In genomic region chrX:629239-629821, dm6 we compare ENCODE assay signal across 1 fruit fly cellular context.
TF ChIP-seq lines count a peak whose summit lies in the region.

Gene RpL36 (minus strand): TSS chrX:629483.
Gene Mybbp1A (plus strand): TSS chrX:629773.

TF ChIP-seq in whole organism, embryonic, 481 proteins besides CTCF, POLR2A, EP300 and RAD21 (continued from another document and continues in another):
- TF ChIP-seq CG5245 (GFP tag; optimal IDR thresholded peaks at IDR 0.05; lab: Kevin White, UChicago) (peak; percentile 16), CG1602 (GFP tag; optimal IDR thresholded peaks at IDR 0.05; lab: Kevin White, UChicago) (peak; percentile 31), CG32767 (GFP tag; IDR thresholded peaks at IDR 0.05; lab: Robert Waterston, UW) (0 out of 2 replicates have a peak, but pooled peaks have one; percentile 41), Spps (tag; optimal IDR thresholded peaks at IDR 0.05; lab: Kevin White, UChicago) (no peak), CG9727 (GFP tag; optimal IDR thresholded peaks at IDR 0.05; lab: Kevin White, UChicago) (peak; percentile 88), wdn (GFP tag; IDR thresholded peaks at IDR 0.05; lab: Robert Waterston, UW) (0 out of 2 replicates have a peak, but pooled peaks have one; percentile 43), CG4707 (GFP tag; optimal IDR thresholded peaks at IDR 0.05; lab: Kevin White, UChicago) (peak; percentile 46), Med (GFP tag; lab: Kevin White, UChicago) (peak; percentile 98), CG17612 (GFP tag; IDR thresholded peaks at IDR 0.05; lab: Robert Waterston, UW) (no peak), trem (tag; optimal IDR thresholded peaks at IDR 0.05; lab: Kevin White, UChicago) (peak; percentile 76), Lim3 (GFP tag; IDR thresholded peaks at IDR 0.05; lab: Robert Waterston, UW) (no peak), CG3407 (GFP tag; optimal IDR thresholded peaks at IDR 0.05; lab: Kevin White, UChicago) (peak; percentile 58), CG11093 (GFP tag; IDR thresholded peaks at IDR 0.05; lab: Robert Waterston, UW) (no peak), Neu2 (GFP tag; optimal IDR thresholded peaks at IDR 0.05; lab: Kevin White, UChicago; ENCODE audit: borderline replicate concordance) (peak; percentile 93), br (optimal IDR thresholded peaks at IDR 0.05; lab: Kevin White, UChicago) (no peak), sd (tag; optimal IDR thresholded peaks at IDR 0.05; lab: Kevin White, UChicago) (no peak), Fer3 (tag; optimal IDR thresholded peaks at IDR 0.05; lab: Kevin White, UChicago) (peak; percentile 66), zen2 (GFP tag; IDR thresholded peaks at IDR 0.05; lab: Robert Waterston, UW; ENCODE audit: partially characterized antibody) (peak; percentile 80), Hand (GFP tag; optimal IDR thresholded peaks at IDR 0.05; lab: Kevin White, UChicago) (peak; percentile 66), sens (GFP tag; lab: Kevin White, UChicago) (peak; percentile 93), bowl (GFP tag; IDR thresholded peaks at IDR 0.05; lab: Robert Waterston, UW) (0 out of 2 replicates have a peak, but pooled peaks have one; percentile 30), CG2712 (tag; optimal IDR thresholded peaks at IDR 0.05; lab: Kevin White, UChicago) (peak; percentile 44), CG6765 (GFP tag; optimal IDR thresholded peaks at IDR 0.05; lab: Kevin White, UChicago) (peak; percentile 79), CG4617 (GFP tag; optimal IDR thresholded peaks at IDR 0.05; lab: Kevin White, UChicago; ENCODE audit: borderline replicate concordance) (peak; percentile 69), kni (GFP tag; optimal IDR thresholded peaks at IDR 0.05; lab: Kevin White, UChicago) (peak; percentile 79), CG4282 (GFP tag; optimal IDR thresholded peaks at IDR 0.05; lab: Kevin White, UChicago) (peak; percentile 12), Ets97D (GFP tag; optimal IDR thresholded peaks at IDR 0.05; lab: Kevin White, UChicago) (peak; percentile 99), CG2202 (tag; optimal IDR thresholded peaks at IDR 0.05; lab: Kevin White, UChicago) (peak; percentile 48), phol (tag; optimal IDR thresholded peaks at IDR 0.05; lab: Kevin White, UChicago) (peak; percentile 90), Kr (GFP tag; optimal IDR thresholded peaks at IDR 0.05; lab: Kevin White, UChicago) (no peak), CG8281 (tag; optimal IDR thresholded peaks at IDR 0.05; lab: Kevin White, UChicago) (no peak), sima (GFP tag; optimal IDR thresholded peaks at IDR 0.05; lab: Kevin White, UChicago) (peak; percentile 24), bbx (GFP tag; IDR thresholded peaks at IDR 0.05; lab: Robert Waterston, UW; ENCODE audit: partially characterized antibody) (peak; percentile 80), TFAM (GFP tag; optimal IDR thresholded peaks at IDR 0.05; lab: Kevin White, UChicago) (peak; percentile 43), CG10543 (GFP tag; optimal IDR thresholded peaks at IDR 0.05; lab: Kevin White, UChicago) (peak; percentile 89), CG33213 (GFP tag; optimal IDR thresholded peaks at IDR 0.05; lab: Kevin White, UChicago) (peak; percentile 82), tin (GFP tag; optimal IDR thresholded peaks at IDR 0.05; lab: Kevin White, UChicago) (peak; percentile 65), fd64A (GFP tag; optimal IDR thresholded peaks at IDR 0.05; lab: Kevin White, UChicago) (peak; percentile 68), ttk (GFP tag; IDR thresholded peaks at IDR 0.05; lab: Robert Waterston, UW) (peak; percentile 62), gt (GFP tag; IDR thresholded peaks at IDR 0.05; lab: Robert Waterston, UW) (no peak), Meics (GFP tag; optimal IDR thresholded peaks at IDR 0.05; lab: Kevin White, UChicago) (peak; percentile 87), dm (GFP tag; optimal IDR thresholded peaks at IDR 0.05; lab: Kevin White, UChicago) (peak; percentile 95), az2 (GFP tag; optimal IDR thresholded peaks at IDR 0.05; lab: Kevin White, UChicago) (peak; percentile 58), Deaf1 (tag; optimal IDR thresholded peaks at IDR 0.05; lab: Kevin White, UChicago) (no peak), pita (GFP tag; optimal IDR thresholded peaks at IDR 0.05; lab: Kevin White, UChicago) (no peak), CG3995 (GFP tag; optimal IDR thresholded peaks at IDR 0.05; lab: Kevin White, UChicago) (peak; percentile 85), ems (GFP tag; optimal IDR thresholded peaks at IDR 0.05; lab: Kevin White, UChicago) (peak; percentile 72), dysf (GFP tag; IDR thresholded peaks at IDR 0.05; lab: Robert Waterston, UW) (peak; percentile 55; the same call in 2 of the 3 replicates), nau (GFP tag; optimal IDR thresholded peaks at IDR 0.05; lab: Kevin White, UChicago) (no peak), CG8924 (tag; optimal IDR thresholded peaks at IDR 0.05; lab: Kevin White, UChicago) (peak; percentile 39), BEAF-32 (GFP tag; optimal IDR thresholded peaks at IDR 0.05; lab: Kevin White, UChicago) (peak; percentile 96), Hr78 (GFP tag; optimal IDR thresholded peaks at IDR 0.05; lab: Kevin White, UChicago) (no peak), CG11247 (GFP tag; IDR thresholded peaks at IDR 0.05; lab: Robert Waterston, UW) (peak; percentile 63; the same call in 1 of the 2 replicates), MTF-1 (GFP tag; optimal IDR thresholded peaks at IDR 0.05; lab: Kevin White, UChicago; ENCODE audit: borderline replicate concordance) (peak; percentile 64), chn (GFP tag; optimal IDR thresholded peaks at IDR 0.05; lab: Kevin White, UChicago) (peak; percentile 72), CG7987 (GFP tag; optimal IDR thresholded peaks at IDR 0.05; lab: Kevin White, UChicago) (peak; percentile 87), Hmx (GFP tag; optimal IDR thresholded peaks at IDR 0.05; lab: Kevin White, UChicago) (no peak), gcm2 (GFP tag; optimal IDR thresholded peaks at IDR 0.05; lab: Kevin White, UChicago) (peak; percentile 41), CG1832 (GFP tag; optimal IDR thresholded peaks at IDR 0.05; lab: Kevin White, UChicago) (no peak), CG13287 (GFP tag; IDR thresholded peaks at IDR 0.05; lab: Robert Waterston, UW; ENCODE audit: partially characterized antibody) (peak; percentile 85), bcd (GFP tag; optimal IDR thresholded peaks at IDR 0.05; lab: Kevin White, UChicago) (peak; percentile 84), unc-4 (GFP tag; IDR thresholded peaks at IDR 0.05; lab: Robert Waterston, UW; ENCODE audit: partially characterized antibody) (peak; percentile 85), tap (tag; optimal IDR thresholded peaks at IDR 0.05; lab: Kevin White, UChicago) (no peak), CG9932 (GFP tag; IDR thresholded peaks at IDR 0.05; lab: Robert Waterston, UW) (peak; percentile 68), Nf-YA (GFP tag; IDR thresholded peaks at IDR 0.05; lab: Robert Waterston, UW) (peak; percentile 60; the same call in 1 of the 2 replicates), CG2199 (GFP tag; IDR thresholded peaks at IDR 0.05; lab: Robert Waterston, UW) (0 out of 3 replicates have a peak, but pooled peaks have one; percentile 17), Dip2 (GFP tag; IDR thresholded peaks at IDR 0.05; lab: Robert Waterston, UW) (no peak), sqz (GFP tag; optimal IDR thresholded peaks at IDR 0.05; lab: Kevin White, UChicago) (peak; percentile 71), Lpt (GFP tag; optimal IDR thresholded peaks at IDR 0.05; lab: Kevin White, UChicago) (no peak), CG11696 (GFP tag; IDR thresholded peaks at IDR 0.05; lab: Robert Waterston, UW) (0 out of 2 replicates have a peak, but pooled peaks have one; percentile 6), bab2 (GFP tag; optimal IDR thresholded peaks at IDR 0.05; lab: Kevin White, UChicago) (peak; percentile 62), CG10321 (GFP tag; IDR thresholded peaks at IDR 0.05; lab: Robert Waterston, UW) (no peak; the same call in 1 of the 2 replicates), Atf6 (GFP tag; IDR thresholded peaks at IDR 0.05; lab: Robert Waterston, UW) (peak; percentile 49; the same call in 1 of the 2 replicates), CG6813 (GFP tag; optimal IDR thresholded peaks at IDR 0.05; lab: Kevin White, UChicago) (peak; percentile 63), vvl (GFP tag; IDR thresholded peaks at IDR 0.05; lab: Robert Waterston, UW) (peak; percentile 78), CG17186 (GFP tag; optimal IDR thresholded peaks at IDR 0.05; lab: Kevin White, UChicago) (peak; percentile 95), cato (GFP tag; optimal IDR thresholded peaks at IDR 0.05; lab: Kevin White, UChicago; ENCODE audit: borderline replicate concordance) (peak; percentile 39), CG4424 (GFP tag; optimal IDR thresholded peaks at IDR 0.05; lab: Kevin White, UChicago) (peak; percentile 63), croc (GFP tag; conservative IDR thresholded peaks at IDR 0.05; lab: Robert Waterston, UW) (no peak), GATAe (GFP tag; conservative IDR thresholded peaks at IDR 0.05; lab: Robert Waterston, UW) (no peak), Camta (GFP tag; optimal IDR thresholded peaks at IDR 0.05; lab: Kevin White, UChicago) (peak; percentile 68), Doc3 (GFP tag; IDR thresholded peaks at IDR 0.05; lab: Robert Waterston, UW; ENCODE audit: partially characterized antibody) (peak; percentile 73; the same call in 2 of the 3 replicates), CG9876 (GFP tag; optimal IDR thresholded peaks at IDR 0.05; lab: Kevin White, UChicago) (peak; percentile 78), Sry-β (GFP tag; optimal IDR thresholded peaks at IDR 0.05; lab: Kevin White, UChicago) (no peak), lmd (GFP tag; IDR thresholded peaks at IDR 0.05; lab: Robert Waterston, UW) (peak; percentile 60), CrebB (tag; optimal IDR thresholded peaks at IDR 0.05; lab: Kevin White, UChicago) (peak; percentile 52), Blimp-1 (GFP tag; optimal IDR thresholded peaks at IDR 0.05; lab: Kevin White, UChicago) (no peak), CG12104 (GFP tag; optimal IDR thresholded peaks at IDR 0.05; lab: Kevin White, UChicago) (peak; percentile 81), CG7963 (GFP tag; IDR thresholded peaks at IDR 0.05; lab: Robert Waterston, UW; ENCODE audit: partially characterized antibody) (peak; percentile 75), CG33557 (GFP tag; optimal IDR thresholded peaks at IDR 0.05; lab: Kevin White, UChicago) (no peak), MESR4 (GFP tag; optimal IDR thresholded peaks at IDR 0.05; lab: Kevin White, UChicago) (peak; percentile 98), hkb (optimal IDR thresholded peaks at IDR 0.05; lab: Kevin White, UChicago) (peak; percentile 78), hkb (GFP tag; IDR thresholded peaks at IDR 0.05; lab: Robert Waterston, UW) (0 out of 2 replicates have a peak, but pooled peaks have one; percentile 44), sug (tag; optimal IDR thresholded peaks at IDR 0.05; lab: Kevin White, UChicago) (peak; percentile 60), Six4 (GFP tag; optimal IDR thresholded peaks at IDR 0.05; lab: Kevin White, UChicago) (peak; percentile 52), CG14050 (GFP tag; IDR thresholded peaks at IDR 0.05; lab: Robert Waterston, UW) (peak; percentile 32; the same call in 2 of the 3 replicates), CG17568 (GFP tag; optimal IDR thresholded peaks at IDR 0.05; lab: Kevin White, UChicago) (no peak), CG15269 (tag; optimal IDR thresholded peaks at IDR 0.05; lab: Kevin White, UChicago) (peak; percentile 60), NK7.1 (GFP tag; optimal IDR thresholded peaks at IDR 0.05; lab: Kevin White, UChicago) (peak; percentile 67), Optix (GFP tag; IDR thresholded peaks at IDR 0.05; lab: Robert Waterston, UW) (peak; percentile 58; the same call in 2 of the 3 replicates), CG13424 (tag; optimal IDR thresholded peaks at IDR 0.05; lab: Kevin White, UChicago) (peak; percentile 34), Atf-2 (GFP tag; optimal IDR thresholded peaks at IDR 0.05; lab: Kevin White, UChicago) (peak; percentile 46), dati (GFP tag; IDR thresholded peaks at IDR 0.05; lab: Robert Waterston, UW) (0 out of 2 replicates have a peak, but pooled peaks have one; percentile 17), CG7839 (tag; optimal IDR thresholded peaks at IDR 0.05; lab: Kevin White, UChicago) (peak; percentile 66), grau (tag; optimal IDR thresholded peaks at IDR 0.05; lab: Kevin White, UChicago) (peak; percentile 62), HmgD (GFP tag; optimal IDR thresholded peaks at IDR 0.05; lab: Kevin White, UChicago) (peak; percentile 79), CG8089 (GFP tag; optimal IDR thresholded peaks at IDR 0.05; lab: Kevin White, UChicago) (peak; percentile 82), CG18599 (GFP tag; optimal IDR thresholded peaks at IDR 0.05; lab: Kevin White, UChicago) (peak; percentile 80), Hr3 (GFP tag; optimal IDR thresholded peaks at IDR 0.05; lab: Kevin White, UChicago) (peak; percentile 56), oc (tag; optimal IDR thresholded peaks at IDR 0.05; lab: Kevin White, UChicago) (no peak), crol (GFP tag; IDR thresholded peaks at IDR 0.05; lab: Robert Waterston, UW) (no peak), Stat92E (GFP tag; optimal IDR thresholded peaks at IDR 0.05; lab: Kevin White, UChicago) (peak in 1 of 3 experiments; percentile 12), luna (GFP tag; optimal IDR thresholded peaks at IDR 0.05; lab: Kevin White, UChicago) (peak; percentile 58), NC2α (GFP tag; optimal IDR thresholded peaks at IDR 0.05; lab: Kevin White, UChicago) (peak; percentile 61), CG14965 (GFP tag; optimal IDR thresholded peaks at IDR 0.05; lab: Kevin White, UChicago; ENCODE audit: borderline replicate concordance) (peak; percentile 52), tll (GFP tag; optimal IDR thresholded peaks at IDR 0.05; lab: Kevin White, UChicago) (no peak), CG15073 (GFP tag; optimal IDR thresholded peaks at IDR 0.05; lab: Kevin White, UChicago) (no peak), CG17802 (tag; optimal IDR thresholded peaks at IDR 0.05; lab: Kevin White, UChicago) (peak; percentile 35), scrt (GFP tag; optimal IDR thresholded peaks at IDR 0.05; lab: Kevin White, UChicago) (peak; percentile 62), Gsc (GFP tag; IDR thresholded peaks at IDR 0.05; lab: Robert Waterston, UW) (no peak), chinmo (GFP tag; IDR thresholded peaks at IDR 0.05; lab: Robert Waterston, UW; ENCODE audit: partially characterized antibody) (peak; percentile 80; the same call in 2 of the 4 replicates), bigmax (GFP tag; optimal IDR thresholded peaks at IDR 0.05; lab: Kevin White, UChicago) (peak; percentile 49), HLHmδ (GFP tag; optimal IDR thresholded peaks at IDR 0.05; lab: Kevin White, UChicago) (peak; percentile 74), B-H2 (GFP tag; optimal IDR thresholded peaks at IDR 0.05; lab: Kevin White, UChicago) (peak; percentile 80), pfk (GFP tag; optimal IDR thresholded peaks at IDR 0.05; lab: Kevin White, UChicago) (peak; percentile 55), CG13624 (GFP tag; optimal IDR thresholded peaks at IDR 0.05; lab: Kevin White, UChicago) (peak; percentile 86)
